Worm (Caenorhabditis elegans) whole organism, L2 larva: ENCODE measurements around the gene T24D3.2.

ENCODE experiments used
- C34F6.9 ChIP-seq: fragments of 150-350 bp; optimal IDR thresholded peaks from 2 replicates; lab custom pipeline; 2014; ENCODE audit warnings: missing biosample characterization, missing genetic modification characterization
- F13H6.1 ChIP-seq: sonication (generic microtip); optimal IDR thresholded peaks from 2 replicates; lab custom pipeline; 2016; ENCODE audit warnings: missing genetic modification characterization, missing compliant biosample characterization
- Y55F3AM.14 ChIP-seq: fragments of 200-800 bp; sonication (Bioruptor generic); optimal IDR thresholded peaks from 2 replicates; lab custom pipeline; 2018; ENCODE audit warnings: mild to moderate bottlenecking, missing genetic modification characterization, missing compliant biosample characterization
- ama-1 ChIP-seq: fragments of 150-350 bp; optimal IDR thresholded peaks from 2 replicates; lab custom pipeline; 2018; ENCODE audit warnings: inconsistent platforms
- blmp-1 ChIP-seq: sonication (generic microtip); optimal IDR thresholded peaks from 2 replicates; lab custom pipeline; 2017; ENCODE audit warnings: missing genetic modification characterization, mild to moderate bottlenecking, missing compliant biosample characterization, antibody characterized with exemption, moderate library complexity; ENCODE audit not compliant: insufficient read depth
- ceh-16 ChIP-seq: fragments of 150-350 bp; optimal IDR thresholded peaks from 2 replicates; lab custom pipeline; 2014; ENCODE audit warnings: missing biosample characterization, missing genetic modification characterization
- ceh-82 ChIP-seq: fragments of 150-350 bp; optimal IDR thresholded peaks from 2 replicates; lab custom pipeline; 2014; ENCODE audit warnings: missing biosample characterization, missing genetic modification characterization
- crh-2 ChIP-seq: sonication (generic microtip); optimal IDR thresholded peaks from 2 replicates; lab custom pipeline; 2017; ENCODE audit warnings: missing biosample characterization, missing genetic modification characterization
- dmd-4 ChIP-seq: sonication (generic microtip); optimal IDR thresholded peaks from 2 replicates; lab custom pipeline; 2017; ENCODE audit warnings: missing biosample characterization, missing genetic modification characterization
- egl-27 ChIP-seq: sonication (generic microtip); optimal IDR thresholded peaks from 3 replicates; lab custom pipeline; 2017; ENCODE audit warnings: missing biosample characterization, missing genetic modification reagents, missing genetic modification characterization
- elt-3 ChIP-seq: sonication (generic microtip); optimal IDR thresholded peaks from 2 replicates; lab custom pipeline; 2017; ENCODE audit warnings: missing biosample characterization, missing genetic modification characterization
- fos-1 ChIP-seq: fragments of 150-350 bp; optimal IDR thresholded peaks from 2 replicates; lab custom pipeline; 2014; ENCODE audit warnings: missing biosample characterization, missing genetic modification characterization
- lin-13 ChIP-seq: fragments of 150-350 bp; optimal IDR thresholded peaks from 2 replicates; lab custom pipeline; 2014; ENCODE audit warnings: missing biosample characterization, missing genetic modification reagents, missing genetic modification characterization
- lsy-2 ChIP-seq, 2 experiments: fragments of 150-350 bp in 1 of 2; sonication (generic microtip) in 1 of 2; optimal IDR thresholded peaks; 2 replicates each; lab custom pipeline; 2014 to 2017; ENCODE audit warnings: missing biosample characterization in 2 of 2, missing genetic modification characterization in 2 of 2
- mab-5 ChIP-seq: fragments of 150-350 bp; optimal IDR thresholded peaks from 2 replicates; lab custom pipeline; 2014; ENCODE audit warnings: missing biosample characterization, missing genetic modification characterization
- mbf-1 ChIP-seq: sonication (generic microtip); optimal IDR thresholded peaks from 2 replicates; lab custom pipeline; 2017; ENCODE audit warnings: missing biosample characterization, missing genetic modification characterization
- nhr-10 ChIP-seq: sonication (generic microtip); optimal IDR thresholded peaks from 2 replicates; lab custom pipeline; 2017; ENCODE audit warnings: missing biosample characterization, missing genetic modification characterization
- nhr-12 ChIP-seq: fragments of 150-350 bp; optimal IDR thresholded peaks from 2 replicates; lab custom pipeline; 2014; ENCODE audit warnings: missing biosample characterization, missing genetic modification characterization
- nhr-129 ChIP-seq: fragments of 150-350 bp; optimal IDR thresholded peaks from 2 replicates; lab custom pipeline; 2014; ENCODE audit warnings: missing biosample characterization, missing genetic modification characterization
- nhr-21 ChIP-seq: fragments of 150-350 bp; optimal IDR thresholded peaks from 2 replicates; lab custom pipeline; 2014; ENCODE audit warnings: missing biosample characterization, missing genetic modification characterization
- nhr-23 ChIP-seq: fragments of 150-350 bp; optimal IDR thresholded peaks from 2 replicates; lab custom pipeline; 2014; ENCODE audit warnings: missing biosample characterization, missing genetic modification reagents, missing genetic modification characterization
- nhr-237 ChIP-seq: fragments of 150-350 bp; optimal IDR thresholded peaks from 2 replicates; lab custom pipeline; 2014; ENCODE audit warnings: missing biosample characterization, missing genetic modification characterization
- nhr-25 ChIP-seq: fragments of 150-350 bp; sonication (generic microtip); optimal IDR thresholded peaks from 3 replicates; lab custom pipeline; 2014; ENCODE audit warnings: missing biosample characterization, missing genetic modification characterization
- nhr-77 ChIP-seq: fragments of 150-350 bp; optimal IDR thresholded peaks from 2 replicates; lab custom pipeline; 2014; ENCODE audit warnings: missing biosample characterization, missing genetic modification characterization
- sem-4 ChIP-seq: fragments of 150-350 bp; optimal IDR thresholded peaks from 2 replicates; lab custom pipeline; 2014; ENCODE audit warnings: missing biosample characterization, missing genetic modification reagents, missing genetic modification characterization
- skn-1 ChIP-seq: sonication (generic microtip); optimal IDR thresholded peaks from 2 replicates; lab custom pipeline; 2017; ENCODE audit warnings: missing biosample characterization, missing genetic modification characterization
- sma-3 ChIP-seq: sonication (generic microtip); optimal IDR thresholded peaks from 2 replicates; lab custom pipeline; 2016; ENCODE audit warnings: missing genetic modification reagents, missing genetic modification characterization, missing compliant biosample characterization
- sma-9 ChIP-seq, 2 experiments: fragments of 150-350 bp in 1 of 2; sonication (generic microtip) in 1 of 2; optimal IDR thresholded peaks; 2 replicates each; lab custom pipeline; 2014 to 2016; ENCODE audit warnings: missing genetic modification characterization in 2 of 2, mild to moderate bottlenecking in 1 of 2, missing biosample characterization in 1 of 2, missing compliant biosample characterization in 1 of 2, missing genetic modification reagents in 1 of 2, moderate library complexity in 1 of 2
- unc-39 ChIP-seq: fragments of 150-350 bp; optimal IDR thresholded peaks from 2 replicates; lab custom pipeline; 2014; ENCODE audit warnings: missing biosample characterization, missing genetic modification characterization
- unc-55 ChIP-seq: fragments of 150-350 bp; sonication (generic microtip); optimal IDR thresholded peaks from 3 replicates; lab custom pipeline; 2014; ENCODE audit warnings: missing biosample characterization, missing genetic modification reagents, missing genetic modification characterization
- unc-62 ChIP-seq: fragments of 150-350 bp; optimal IDR thresholded peaks from 2 replicates; lab custom pipeline; 2014; ENCODE audit warnings: missing biosample characterization, missing genetic modification reagents, missing genetic modification characterization
- zag-1 ChIP-seq: fragments of 150-350 bp; optimal IDR thresholded peaks from 2 replicates; lab custom pipeline; 2014; ENCODE audit warnings: missing biosample characterization, missing genetic modification characterization
- ztf-11 ChIP-seq: sonication (generic microtip); optimal IDR thresholded peaks from 2 replicates; lab custom pipeline; 2017; ENCODE audit warnings: missing biosample characterization, missing genetic modification characterization

The T24D3.2 gene

DNA sequence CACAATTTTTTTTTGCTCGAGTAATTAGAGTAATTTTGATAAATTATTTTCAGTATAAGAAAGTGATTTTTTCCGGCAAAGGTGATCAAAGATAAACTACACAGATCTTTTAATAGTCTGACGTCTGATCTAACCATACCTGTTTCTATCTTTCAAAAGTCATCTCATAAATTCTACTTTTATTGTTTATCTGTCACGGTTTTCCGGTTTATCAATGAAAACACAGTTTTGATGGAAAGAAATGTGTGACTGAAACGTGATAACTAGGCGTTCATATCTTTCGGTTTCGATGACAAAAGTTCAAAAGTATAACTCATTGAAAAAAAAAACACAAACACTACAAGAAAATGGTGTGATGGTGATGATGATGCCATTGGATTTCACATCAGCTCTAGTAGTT lies 3.0 kb upstream of the T24D3.2 start:
- no peak for TF ChIP-seq ama-1
- no peak for TF ChIP-seq blmp-1 (tag; lab: Kevin White, UChicago)
- TF ChIP-seq skn-1 (tag; lab: Kevin White, UChicago) = no peak
- no peak for TF ChIP-seq Y55F3AM.14 (GFP tag; lab: Kevin White, UChicago)
- TF ChIP-seq nhr-21 (tag; lab: Kevin White, UChicago) = peak; percentile 64
- peak; percentile 65 for TF ChIP-seq nhr-25 (tag; lab: Kevin White, UChicago)
- TF ChIP-seq elt-3 (tag; lab: Kevin White, UChicago) = no peak
- TF ChIP-seq nhr-237 (tag; lab: Kevin White, UChicago) = no peak
- no peak for TF ChIP-seq egl-27 (tag; lab: Kevin White, UChicago)
- no peak for TF ChIP-seq fos-1 (tag; lab: Kevin White, UChicago)
- TF ChIP-seq crh-2 (tag; lab: Kevin White, UChicago) = peak; percentile 16
- no peak for TF ChIP-seq zag-1
- peak; percentile 26 for TF ChIP-seq sma-3 (GFP tag; lab: Kevin White, UChicago)
- no peak for TF ChIP-seq nhr-10 (tag; lab: Kevin White, UChicago)
- TF ChIP-seq sma-9 (GFP tag; optimal IDR thresholded peaks at IDR 0.05; lab: Kevin White, UChicago) = peak; percentile 71
- no peak for TF ChIP-seq sma-9 (tag; optimal IDR thresholded peaks at IDR 0.05; lab: Kevin White, UChicago)

DNA sequence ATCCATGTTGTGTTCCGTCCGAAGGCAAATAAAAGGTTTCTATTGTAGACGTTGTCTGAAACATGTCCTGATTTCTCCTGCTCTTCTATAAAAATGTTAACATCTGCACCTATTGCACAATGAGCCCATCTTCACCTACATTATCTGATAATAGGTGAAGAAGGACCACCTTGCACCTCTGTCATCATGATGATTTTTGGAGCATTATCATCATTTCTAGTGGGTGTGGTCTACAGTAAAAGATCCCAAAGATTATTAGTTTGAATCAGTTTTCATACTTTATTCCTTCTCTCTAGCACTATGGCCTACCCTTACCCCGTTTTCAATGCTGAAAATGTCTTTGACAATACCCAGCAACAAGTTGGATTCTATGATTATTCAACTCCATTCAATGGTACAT lies 4.8 kb downstream of the T24D3.2 start, which contains the start of gene med-1:
Gene med-1, plus strand, starts transcription at position 301 of the 400 bp plus-strand sequence.
- no peak for TF ChIP-seq unc-55 (GFP tag; lab: Kevin White, UChicago)
- no peak for TF ChIP-seq nhr-23 (tag; lab: Kevin White, UChicago)
- TF ChIP-seq sma-3 (GFP tag; lab: Kevin White, UChicago) = no peak
- TF ChIP-seq ceh-82 (tag; lab: Kevin White, UChicago) = no peak
- TF ChIP-seq Y55F3AM.14 (GFP tag; lab: Kevin White, UChicago) = no peak
- no peak for TF ChIP-seq ama-1
- TF ChIP-seq C34F6.9 (tag; lab: Kevin White, UChicago) = no peak
- TF ChIP-seq nhr-77 = no peak
- TF ChIP-seq sem-4 (tag; lab: Kevin White, UChicago) = no peak
- no peak for TF ChIP-seq mab-5 (tag; lab: Kevin White, UChicago)
- no peak for TF ChIP-seq nhr-25 (tag; lab: Kevin White, UChicago)
- TF ChIP-seq unc-62 (GFP tag; lab: Kevin White, UChicago) = no peak
- no peak for TF ChIP-seq mbf-1 (tag; lab: Kevin White, UChicago)
- no peak for TF ChIP-seq nhr-237 (tag; lab: Kevin White, UChicago)
- TF ChIP-seq lsy-2 (tag; optimal IDR thresholded peaks at IDR 0.05; lab: Kevin White, UChicago) = no peak
- TF ChIP-seq F13H6.1 = no peak
- no peak for TF ChIP-seq unc-39 (tag; lab: Kevin White, UChicago)
- TF ChIP-seq nhr-12 (tag; lab: Kevin White, UChicago) = no peak
- TF ChIP-seq nhr-129 (tag; lab: Kevin White, UChicago) = no peak

DNA sequence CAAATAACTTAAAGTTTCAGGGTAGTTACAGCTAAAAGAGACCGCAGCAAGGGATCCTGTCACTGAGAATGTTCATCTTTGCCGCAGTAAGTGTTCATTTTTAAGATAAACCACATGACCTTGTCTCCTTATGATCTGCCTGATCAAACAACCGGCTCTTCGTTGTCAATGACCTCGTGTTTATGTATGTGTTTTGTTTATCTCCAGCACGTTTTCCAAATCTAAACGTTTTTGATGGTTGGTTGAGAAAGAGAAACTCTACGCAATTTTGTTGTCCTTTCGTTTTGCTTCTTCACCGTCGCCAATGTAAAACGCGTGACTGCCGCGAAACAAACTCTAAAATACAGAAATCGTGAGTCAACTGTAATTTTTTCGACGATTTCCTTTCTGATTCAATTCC lies 8.6 kb downstream of the T24D3.2 start, which contains the start of gene tsct-1:
Gene tsct-1, plus strand, starts transcription at position 12 of the 400 bp plus-strand sequence.
- no peak for TF ChIP-seq ceh-82 (tag; lab: Kevin White, UChicago)
- TF ChIP-seq dmd-4 (tag; lab: Kevin White, UChicago) = no peak
- no peak for TF ChIP-seq lin-13 (GFP tag; lab: Kevin White, UChicago)
- no peak for TF ChIP-seq nhr-21 (tag; lab: Kevin White, UChicago)
- peak; percentile 1 for TF ChIP-seq nhr-129 (tag; lab: Kevin White, UChicago)

DNA sequence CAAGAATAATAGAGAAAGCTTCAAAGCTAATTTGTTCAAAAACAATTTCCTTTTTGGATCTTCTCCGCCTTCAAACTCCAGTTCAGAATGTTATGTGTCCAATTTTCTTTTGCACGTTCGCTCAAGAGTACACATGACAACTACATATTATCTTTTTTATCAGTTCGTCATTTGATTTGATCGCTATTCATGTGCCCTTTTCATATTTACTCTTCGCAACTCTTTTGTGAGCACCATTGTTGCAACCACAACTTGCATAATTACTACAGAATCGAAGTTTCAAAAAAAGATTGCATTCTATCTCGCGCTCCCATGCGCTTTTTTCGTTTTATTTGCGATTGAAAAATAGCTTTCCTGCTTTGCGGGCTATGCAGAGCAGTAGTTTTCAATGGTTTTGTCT lies 9.7 kb downstream of the T24D3.2 start:
- TF ChIP-seq sma-9 (GFP tag; optimal IDR thresholded peaks at IDR 0.05; lab: Kevin White, UChicago) = no peak
- no peak for TF ChIP-seq sma-9 (tag; optimal IDR thresholded peaks at IDR 0.05; lab: Kevin White, UChicago)
- TF ChIP-seq mab-5 (tag; lab: Kevin White, UChicago) = no peak
- TF ChIP-seq nhr-25 (tag; lab: Kevin White, UChicago) = no peak
- TF ChIP-seq fos-1 (tag; lab: Kevin White, UChicago) = peak; percentile 57
- no peak for TF ChIP-seq C34F6.9 (tag; lab: Kevin White, UChicago)
- peak; percentile 23 for TF ChIP-seq nhr-129 (tag; lab: Kevin White, UChicago)
- TF ChIP-seq nhr-21 (tag; lab: Kevin White, UChicago) = no peak
- TF ChIP-seq ztf-11 (tag; lab: Kevin White, UChicago) = no peak
- TF ChIP-seq ceh-16 (tag; lab: Kevin White, UChicago) = no peak
- TF ChIP-seq, all 48 proteins: peak for 2
